Fruit fly (Drosophila melanogaster) S2 (cell line): ENCODE results near the gene CG33985.

Source experiments
- CG8478 ChIP-seq: fragments of >200 bp; optimal IDR thresholded peaks from 2 replicates; lab custom pipeline; 2018
- CTCF ChIP-seq, 2 experiments: fragments of >200 bp; optimal IDR thresholded peaks; 2 replicates each; lab custom pipeline; 2018

Gene CG33985

dm6 chr3L:15543049-15543448 is 16.4 kb upstream of the CG33985 start:
- TF ChIP-seq CG8478 (lab: Kevin White, UChicago) (no peak), CTCF (optimal IDR thresholded peaks at IDR 0.05; lab: Kevin White, UChicago) (no peak)

- TF ChIP-seq CTCF (optimal IDR thresholded peaks at IDR 0.05; lab: Kevin White, UChicago) (no peak), CG8478 (lab: Kevin White, UChicago) (no peak)
These were observed 14.7 kb upstream of the CG33985 start for dm6 chr3L:15541281-15541680.

- TF ChIP-seq CTCF (optimal IDR thresholded peaks at IDR 0.05; lab: Kevin White, UChicago) (no peak), CG8478 (lab: Kevin White, UChicago) (no peak)
These were observed 14.1 kb upstream of the CG33985 start for dm6 chr3L:15540682-15541081.

- TF ChIP-seq CG8478 (lab: Kevin White, UChicago) = no peak
- no peak for TF ChIP-seq CTCF (optimal IDR thresholded peaks at IDR 0.05; lab: Kevin White, UChicago)
These were observed 13.3 kb upstream of the CG33985 start for dm6 chr3L:15539903-15540409.

- TF ChIP-seq CG8478 (lab: Kevin White, UChicago) (no peak), CTCF (optimal IDR thresholded peaks at IDR 0.05; lab: Kevin White, UChicago) (no peak)
These were observed 12.2 kb upstream of the CG33985 start for dm6 chr3L:15538582-15539490.

dm6 chr3L:15537916-15538581 is 11.4 kb upstream of the CG33985 start:
- TF ChIP-seq CTCF (optimal IDR thresholded peaks at IDR 0.05; lab: Kevin White, UChicago) (no peak), CG8478 (lab: Kevin White, UChicago) (no peak)

dm6 chr3L:15536550-15536949 is 9.9 kb upstream of the CG33985 start:
- TF ChIP-seq CG8478 (lab: Kevin White, UChicago) (no peak), CTCF (optimal IDR thresholded peaks at IDR 0.05; lab: Kevin White, UChicago) (no peak)

dm6 chr3L:15535800-15536225 is 9.2 kb upstream of the CG33985 start:
- no peak for TF ChIP-seq CG8478 (lab: Kevin White, UChicago)
- TF ChIP-seq CTCF (optimal IDR thresholded peaks at IDR 0.05; lab: Kevin White, UChicago) = no peak

- TF ChIP-seq CTCF (optimal IDR thresholded peaks at IDR 0.05; lab: Kevin White, UChicago) (no peak), CG8478 (lab: Kevin White, UChicago) (no peak)
These were observed 8.6 kb upstream of the CG33985 start, which contains the start of gene CrebA for dm6 chr3L:15535228-15535598. CrebA (plus strand) TSS chr3L:15535395.

- TF ChIP-seq CG8478 (lab: Kevin White, UChicago) = no peak
- no peak for TF ChIP-seq CTCF (optimal IDR thresholded peaks at IDR 0.05; lab: Kevin White, UChicago)
These were observed 7.9 kb upstream of the CG33985 start for dm6 chr3L:15534274-15535227.

- no peak for TF ChIP-seq CG8478 (lab: Kevin White, UChicago)
- no peak for TF ChIP-seq CTCF (optimal IDR thresholded peaks at IDR 0.05; lab: Kevin White, UChicago)
These were observed 7.0 kb upstream of the CG33985 start for dm6 chr3L:15533402-15534129.

dm6 chr3L:15532368-15533030 is 5.9 kb upstream of the CG33985 start:
- TF ChIP-seq CTCF (optimal IDR thresholded peaks at IDR 0.05; lab: Kevin White, UChicago) (no peak), CG8478 (lab: Kevin White, UChicago) (no peak)
